Fruit fly (Drosophila melanogaster) whole organism, wandering third instar larva: ENCODE data around the gene gammaCOP.

ENCODE experiments used
- Abd-B ChIP-seq: fragments of >200 bp; optimal IDR thresholded peaks from 2 replicates; lab custom pipeline; 2017; ENCODE audit warnings: missing biosample characterization, missing genetic modification characterization
- HLH106 ChIP-seq: fragments of 200-800 bp; optimal IDR thresholded peaks from 3 replicates; lab custom pipeline; 2019; ENCODE audit warnings: missing biosample characterization, mild to moderate bottlenecking, missing genetic modification characterization, moderate library complexity
- Hnf4 ChIP-seq: fragments of 200-800 bp; sonication (Bioruptor generic); optimal IDR thresholded peaks from 2 replicates; lab custom pipeline; 2016; ENCODE audit warnings: missing biosample characterization, mild to moderate bottlenecking, missing genetic modification characterization
- Mio ChIP-seq: sonication (Bioruptor generic); optimal IDR thresholded peaks from 2 replicates; lab custom pipeline; 2016; ENCODE audit warnings: missing biosample characterization, missing genetic modification characterization
- N ChIP-seq: fragments of >200 bp; optimal IDR thresholded peaks from 2 replicates; lab custom pipeline; 2018; ENCODE audit warnings: missing biosample characterization, missing external identifiers, missing genetic modification characterization
- OdsH ChIP-seq: fragments of 200-800 bp; sonication (Bioruptor generic); optimal IDR thresholded peaks from 2 replicates; lab custom pipeline; 2016; ENCODE audit warnings: missing biosample characterization, mild to moderate bottlenecking, missing genetic modification characterization
- br ChIP-seq: fragments of 200-800 bp; sonication (Bioruptor generic); optimal IDR thresholded peaks from 2 replicates; lab custom pipeline; 2016; ENCODE audit warnings: missing biosample characterization, missing genetic modification characterization
- dsf ChIP-seq: sonication (Bioruptor generic); optimal IDR thresholded peaks from 2 replicates; lab custom pipeline; 2016; ENCODE audit warnings: missing biosample characterization, missing genetic modification characterization, borderline replicate concordance
- fru ChIP-seq: fragments of 200-800 bp; sonication (Bioruptor generic); optimal IDR thresholded peaks from 3 replicates; lab custom pipeline; 2016; ENCODE audit warnings: missing biosample characterization, mild to moderate bottlenecking, missing genetic modification characterization
- h ChIP-seq: fragments of 200-800 bp; sonication (Bioruptor generic); optimal IDR thresholded peaks from 3 replicates; lab custom pipeline; 2016; ENCODE audit warnings: missing biosample characterization, mild to moderate bottlenecking, missing genetic modification characterization
- pan ChIP-seq: fragments of >200 bp; optimal IDR thresholded peaks from 2 replicates; lab custom pipeline; 2017

DNA sequence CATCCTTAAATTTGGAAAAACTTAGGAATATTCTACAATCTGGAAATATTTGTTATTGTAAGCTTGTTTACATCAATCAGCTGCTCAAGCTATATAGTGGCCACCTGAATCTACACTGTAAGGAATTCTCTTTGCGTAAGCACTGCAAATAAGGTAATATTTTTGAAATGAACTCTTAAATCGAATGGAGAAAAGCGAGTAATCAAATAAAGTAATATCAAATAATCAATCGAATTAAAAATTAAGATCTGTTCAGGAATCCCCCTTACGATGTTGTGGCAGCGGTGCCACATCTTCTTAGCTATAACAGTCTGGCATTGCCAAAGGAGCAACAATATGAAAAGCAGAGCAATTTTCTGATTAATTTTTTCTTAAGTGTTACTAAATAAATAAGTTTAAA lies 44.1 kb downstream of the gammaCOP start, which contains the start of the genes Mnat9 and CG1792:
- TF ChIP-seq br (GFP tag; lab: Kevin White, UChicago) (peak; percentile 98), Mio (GFP tag; lab: Kevin White, UChicago) (peak; percentile 94), HLH106 (tag; lab: Kevin White, UChicago) (peak; percentile 98), h (GFP tag; lab: Kevin White, UChicago) (peak; percentile 99), fru (GFP tag; lab: Kevin White, UChicago) (peak; percentile 99), N (no peak), OdsH (GFP tag; lab: Kevin White, UChicago) (peak; percentile 99), Hnf4 (peak; percentile 99), dsf (GFP tag; lab: Kevin White, UChicago) (peak; percentile 97), pan (lab: Kevin White, UChicago) (no peak), Abd-B (GFP tag; lab: Kevin White, UChicago) (no peak)
